Worm (Caenorhabditis elegans): ENCODE measurements around the gene D1014.5.

- TF ChIP-seq nhr-12 (tag; optimal IDR thresholded peaks at IDR 0.05) (no peak), ZK546.5 (tag; optimal IDR thresholded peaks at IDR 0.05) (no peak), ztf-4 (tag; optimal IDR thresholded peaks at IDR 0.05) (no peak), nhr-77 (tag; optimal IDR thresholded peaks at IDR 0.05) (no peak), nhr-11 (tag; optimal IDR thresholded peaks at IDR 0.05) (no peak), lsy-2 (tag; optimal IDR thresholded peaks at IDR 0.05) (no peak), elt-1 (tag; optimal IDR thresholded peaks at IDR 0.05) (no peak), Y55F3AM.14 (GFP tag; optimal IDR thresholded peaks at IDR 0.05) (no peak), skn-1 (tag; optimal IDR thresholded peaks at IDR 0.05) (no peak), ceh-82 (tag; optimal IDR thresholded peaks at IDR 0.05) (no peak), unc-62 (GFP tag; optimal IDR thresholded peaks at IDR 0.05) (no peak), mdl-1 (tag; optimal IDR thresholded peaks at IDR 0.05) (no peak), crh-2 (tag; optimal IDR thresholded peaks at IDR 0.05) (no peak), F13H6.1 (tag; optimal IDR thresholded peaks at IDR 0.05) (no peak)
Observed at ce11 chrV:8075712-8076111, 47.8 kb upstream of the D1014.5 start, which contains the start of gene catp-3.
